Fruit fly (Drosophila melanogaster): ENCODE measurements around the gene CG12065.

Gene CG12065

DNA sequence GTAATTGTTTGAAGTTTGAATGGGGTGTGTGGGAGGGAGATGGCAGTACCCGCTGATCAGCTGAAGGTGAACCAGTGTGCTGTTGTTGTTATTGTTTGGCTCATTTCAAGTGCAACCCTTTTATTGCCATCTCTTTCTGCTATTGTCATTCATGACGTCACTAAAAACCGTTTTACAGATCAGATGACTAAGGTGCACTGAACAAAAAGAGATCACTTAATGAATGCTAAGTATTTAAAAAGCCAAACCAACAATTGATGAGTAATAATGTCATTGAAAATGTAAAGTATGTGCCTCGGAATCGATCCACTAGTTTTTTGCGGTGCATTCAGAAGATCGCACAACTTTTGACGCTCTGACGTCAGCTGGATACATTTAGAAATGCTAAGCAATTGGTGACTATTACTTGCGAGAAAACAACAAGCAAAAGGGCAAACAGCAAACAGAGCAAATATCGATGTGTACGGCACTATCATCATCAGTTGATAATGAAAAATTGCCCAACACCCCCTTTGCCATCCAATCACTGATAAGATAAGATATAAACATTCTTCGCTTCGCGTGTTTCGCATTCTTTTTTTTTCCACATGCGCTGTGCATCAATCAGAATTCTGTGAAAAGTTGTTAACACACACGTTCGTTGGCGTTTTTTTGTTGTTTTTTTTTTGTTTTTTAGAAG lies 705 bp downstream of the CG12065 start (continued):
- TF ChIP-seq cwo (GFP tag; optimal IDR thresholded peaks at IDR 0.05) (no peak), CG11398 (GFP tag; optimal IDR thresholded peaks at IDR 0.05) (no peak), repo (GFP tag; optimal IDR thresholded peaks at IDR 0.05) (no peak), maf-S (GFP tag; optimal IDR thresholded peaks at IDR 0.05) (no peak)

DNA sequence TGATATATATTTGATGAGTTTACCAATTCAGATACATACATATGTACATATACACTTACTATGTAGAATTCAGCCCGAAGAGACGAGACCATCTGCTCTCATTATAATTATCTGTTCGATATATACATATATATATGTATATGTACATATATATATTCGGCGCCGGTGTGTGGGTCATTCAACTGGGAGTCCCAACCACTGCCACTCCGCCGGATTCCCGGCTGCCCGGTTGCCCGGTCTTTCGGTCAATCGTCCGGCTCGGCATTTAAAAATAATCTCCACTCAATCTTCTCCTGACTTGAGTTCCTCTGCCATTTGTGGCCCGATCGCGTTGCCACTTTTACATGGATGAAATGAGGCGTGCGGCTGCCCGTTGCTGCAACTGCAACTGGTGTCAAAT lies 2.6 kb downstream of the CG12065 start:
- TF ChIP-seq CG15696 (tag; optimal IDR thresholded peaks at IDR 0.05), result no peak
- no peak for TF ChIP-seq gcm (GFP tag; optimal IDR thresholded peaks at IDR 0.05)
- peak; percentile 61 for TF ChIP-seq kah (GFP tag; optimal IDR thresholded peaks at IDR 0.05)
- no peak for TF ChIP-seq tx (GFP tag; optimal IDR thresholded peaks at IDR 0.05)
- peak; percentile 33 for TF ChIP-seq sens (GFP tag)
- peak; percentile 17 for TF ChIP-seq CG12769 (tag; optimal IDR thresholded peaks at IDR 0.05)
- no peak for TF ChIP-seq Opbp (GFP tag; IDR thresholded peaks at IDR 0.05; ENCODE audit: partially characterized antibody)

DNA sequence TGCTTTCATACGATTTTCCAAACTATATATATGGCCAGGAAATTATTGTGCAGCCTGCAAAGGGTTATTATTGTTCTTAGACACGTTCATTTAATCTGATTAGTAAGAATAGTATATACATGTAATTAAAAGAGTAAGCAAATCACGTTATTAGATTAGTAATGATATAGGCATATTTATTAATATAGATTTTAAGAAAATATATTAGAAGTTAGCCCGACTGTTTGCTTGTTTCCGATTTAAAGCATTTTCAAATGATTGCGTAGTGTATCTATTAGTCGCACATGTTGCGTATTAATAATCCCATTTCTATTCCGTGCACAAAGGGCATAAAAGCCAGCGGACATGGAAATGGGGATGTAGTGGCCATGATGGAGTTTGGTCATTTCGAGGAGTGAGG lies 5.0 kb downstream of the CG12065 start:
- TF ChIP-seq HLHmδ (GFP tag; optimal IDR thresholded peaks at IDR 0.05) (no peak), twi (tag; optimal IDR thresholded peaks at IDR 0.05) (no peak), Camta (GFP tag; optimal IDR thresholded peaks at IDR 0.05) (no peak), dan (GFP tag; IDR thresholded peaks at IDR 0.05) (no peak), phol (tag; optimal IDR thresholded peaks at IDR 0.05) (peak; percentile 22), wek (GFP tag; optimal IDR thresholded peaks at IDR 0.05) (no peak), CG11504 (tag; optimal IDR thresholded peaks at IDR 0.05) (peak; percentile 22), Oli (tag; optimal IDR thresholded peaks at IDR 0.05) (peak; percentile 21), CG7839 (tag; optimal IDR thresholded peaks at IDR 0.05) (peak; percentile 19), tgo (GFP tag; IDR thresholded peaks at IDR 0.05) (no peak), CG18262 (tag; optimal IDR thresholded peaks at IDR 0.05) (peak; percentile 29), CG10959 (GFP tag; IDR thresholded peaks at IDR 0.05) (no peak), D19A (tag; optimal IDR thresholded peaks at IDR 0.05) (peak; percentile 93), wdn (GFP tag; IDR thresholded peaks at IDR 0.05) (no peak), gem (tag; optimal IDR thresholded peaks at IDR 0.05) (peak; percentile 21), run (tag; optimal IDR thresholded peaks at IDR 0.05) (no peak), al (GFP tag; IDR thresholded peaks at IDR 0.05) (no peak), Myb (GFP tag; optimal IDR thresholded peaks at IDR 0.05) (no peak), Neu2 (GFP tag; optimal IDR thresholded peaks at IDR 0.05; ENCODE audit: borderline replicate concordance) (no peak), Hsf (GFP tag; optimal IDR thresholded peaks at IDR 0.05) (no peak), grau (tag; optimal IDR thresholded peaks at IDR 0.05) (peak; percentile 11), row (GFP tag; IDR thresholded peaks at IDR 0.05) (0 out of 3 replicates have a peak, but pooled peaks have one; percentile 13), Lhr (GFP tag; optimal IDR thresholded peaks at IDR 0.05) (no peak), eyg (GFP tag; optimal IDR thresholded peaks at IDR 0.05) (no peak), CG2712 (tag; optimal IDR thresholded peaks at IDR 0.05) (peak; percentile 16), CG2678 (tag; optimal IDR thresholded peaks at IDR 0.05) (peak; percentile 2)

Data from whole organism, embryonic.